Fruit fly (Drosophila melanogaster) whole organism, embryonic: Measurements from ENCODE around the gene tral.

Source experiments
- B-H2 ChIP-seq: fragments of 200-800 bp; sonication (Bioruptor generic); optimal IDR thresholded peaks from 2 replicates; lab custom pipeline; 2018; ENCODE audit warnings: missing biosample characterization, mild to moderate bottlenecking, missing genetic modification characterization
- CG10366 ChIP-seq: fragments of 200-800 bp; sonication (Bioruptor generic); IDR thresholded peaks from 2 replicates; pipeline ENCODE4 v1.3.6; 2022; ENCODE audit warnings: missing biosample characterization, missing genetic modification characterization
- CG11093 ChIP-seq: fragments of 200-800 bp; sonication (Bioruptor generic); IDR thresholded peaks from 3 replicates; pipeline ENCODE4 v1.3.6; 2022; ENCODE audit warnings: missing biosample characterization, missing genetic modification characterization
- CG11723 ChIP-seq: fragments of 200-800 bp; sonication (Bioruptor generic); optimal IDR thresholded peaks from 2 replicates; lab custom pipeline; 2017; ENCODE audit warnings: missing biosample characterization, mild to moderate bottlenecking, missing genetic modification characterization
- CG12659 ChIP-seq: fragments of 200-800 bp; sonication (Bioruptor generic); optimal IDR thresholded peaks from 3 replicates; lab custom pipeline; 2017; ENCODE audit warnings: mild to moderate bottlenecking, missing biosample characterization, missing genetic modification reagents, missing genetic modification characterization
- CG14014 ChIP-seq: fragments of 200-800 bp; sonication (Bioruptor generic); IDR thresholded peaks from 2 replicates; pipeline ENCODE4 v1.3.6; 2022; ENCODE audit warnings: missing biosample characterization, missing genetic modification characterization
- CG3407 ChIP-seq: fragments of 200-800 bp; sonication (Bioruptor generic); optimal IDR thresholded peaks from 2 replicates; lab custom pipeline; 2018; ENCODE audit warnings: missing biosample characterization, mild to moderate bottlenecking, missing genetic modification characterization
- CG34376 ChIP-seq: fragments of 200-800 bp; sonication (Bioruptor generic); optimal IDR thresholded peaks from 2 replicates; lab custom pipeline; 2018; ENCODE audit warnings: missing biosample characterization, mild to moderate bottlenecking, missing genetic modification characterization
- CG3847 ChIP-seq: fragments of 200-800 bp; sonication (Bioruptor generic); IDR thresholded peaks from 2 replicates; pipeline ENCODE4 v1.3.6; 2022; ENCODE audit warnings: missing biosample characterization, missing genetic modification characterization
- CG4328 ChIP-seq: fragments of 200-800 bp; sonication (Bioruptor generic); optimal IDR thresholded peaks from 3 replicates; lab custom pipeline; 2017; ENCODE audit warnings: missing biosample characterization, missing genetic modification reagents, missing genetic modification characterization
- CG4404 ChIP-seq: fragments of 200-800 bp; sonication (Bioruptor generic); IDR thresholded peaks from 2 replicates; pipeline ENCODE4 v1.3.6; 2022; ENCODE audit warnings: missing biosample characterization, missing genetic modification characterization
- CG5953 ChIP-seq: fragments of 200-800 bp; sonication (Bioruptor generic); IDR thresholded peaks from 2 replicates; pipeline ENCODE4 v1.3.6; 2022; ENCODE audit warnings: missing biosample characterization, missing genetic modification characterization
- CG6689 ChIP-seq: fragments of 200-800 bp; sonication (Bioruptor generic); IDR thresholded peaks from 2 replicates; pipeline ENCODE4 v1.3.6; 2022; ENCODE audit warnings: missing biosample characterization, missing genetic modification characterization
- CG8478 ChIP-seq: fragments of >200 bp; optimal IDR thresholded peaks from 2 replicates; lab custom pipeline; 2018
- CG8944 ChIP-seq: fragments of 200-800 bp; sonication (Bioruptor generic); optimal IDR thresholded peaks from 3 replicates; lab custom pipeline; 2016; ENCODE audit warnings: missing biosample characterization, missing genetic modification characterization
- CG9727 ChIP-seq: fragments of 200-800 bp; sonication (Bioruptor generic); optimal IDR thresholded peaks from 3 replicates; lab custom pipeline; 2017; ENCODE audit warnings: missing biosample characterization, mild to moderate bottlenecking, missing genetic modification characterization
- CG9876 ChIP-seq: fragments of 200-800 bp; sonication (Bioruptor generic); optimal IDR thresholded peaks from 2 replicates; lab custom pipeline; 2016; ENCODE audit warnings: missing biosample characterization, missing genetic modification characterization
- CHES-1-like ChIP-seq: fragments of 200-800 bp; sonication (Bioruptor generic); optimal IDR thresholded peaks from 2 replicates; lab custom pipeline; 2016; ENCODE audit warnings: missing biosample characterization, missing genetic modification characterization
- CTCF ChIP-seq: fragments of 200-800 bp; sonication (Bioruptor generic); optimal IDR thresholded peaks from 2 replicates; lab custom pipeline; 2017; ENCODE audit warnings: missing biosample characterization, mild to moderate bottlenecking, missing genetic modification characterization, moderate library complexity
- Chrac-16 ChIP-seq: fragments of 200-800 bp; sonication (Bioruptor generic); optimal IDR thresholded peaks from 3 replicates; lab custom pipeline; 2016; ENCODE audit warnings: missing biosample characterization, missing genetic modification characterization
- Dip2 ChIP-seq: fragments of 200-800 bp; sonication (Bioruptor generic); IDR thresholded peaks from 2 replicates; pipeline ENCODE4 v1.3.6; 2022; ENCODE audit warnings: missing biosample characterization, missing genetic modification characterization
- ERR ChIP-seq: fragments of 200-800 bp; sonication (Bioruptor generic); optimal IDR thresholded peaks from 2 replicates; lab custom pipeline; 2016; ENCODE audit warnings: missing biosample characterization, missing genetic modification characterization
- Ets65A ChIP-seq: fragments of 200-800 bp; sonication (Bioruptor generic); peaks from one replicate; lab custom pipeline; 2016; ENCODE audit warnings: missing biosample characterization, missing genetic modification characterization
- Fer3 ChIP-seq: fragments of 200-800 bp; sonication (Bioruptor generic); optimal IDR thresholded peaks from 2 replicates; lab custom pipeline; 2018; ENCODE audit warnings: missing biosample characterization, mild to moderate bottlenecking, missing genetic modification characterization, moderate library complexity
- Hr39 ChIP-seq: fragments of >200 bp; optimal IDR thresholded peaks from 2 replicates; lab custom pipeline; 2017
- Neu2 ChIP-seq: fragments of 200-800 bp; sonication (Bioruptor generic); optimal IDR thresholded peaks from 3 replicates; lab custom pipeline; 2016; ENCODE audit warnings: missing biosample characterization, missing genetic modification characterization, borderline replicate concordance
- Nf-YB ChIP-seq: fragments of 200-800 bp; sonication (Bioruptor generic); optimal IDR thresholded peaks from 3 replicates; lab custom pipeline; 2019; ENCODE audit warnings: missing biosample characterization, mild to moderate bottlenecking, missing genetic modification characterization, moderate library complexity
- Optix ChIP-seq: fragments of 200-800 bp; sonication (Bioruptor generic); IDR thresholded peaks from 3 replicates; pipeline ENCODE4 v1.3.6; 2022; ENCODE audit warnings: missing biosample characterization, missing genetic modification characterization
- Pdp1 ChIP-seq, 2 experiments: fragments of 200-800 bp; sonication (Bioruptor generic); optimal IDR thresholded peaks; 3 replicates each; lab custom pipeline; 2016; ENCODE audit warnings: missing biosample characterization in 2 of 2, missing genetic modification characterization in 2 of 2, mild to moderate bottlenecking in 1 of 2, moderate library complexity in 1 of 2
- Sin3A ChIP-seq: fragments of >200 bp; optimal IDR thresholded peaks from 2 replicates; lab custom pipeline; 2018
- Sry-δ ChIP-seq: fragments of 200-800 bp; sonication (Bioruptor generic); optimal IDR thresholded peaks from 2 replicates; lab custom pipeline; 2016; ENCODE audit warnings: missing biosample characterization, missing genetic modification characterization
- ara ChIP-seq: fragments of 200-800 bp; sonication (Bioruptor generic); IDR thresholded peaks from 2 replicates; pipeline ENCODE4 v1.3.6; 2022; ENCODE audit warnings: missing biosample characterization, missing genetic modification characterization
- bigmax ChIP-seq: fragments of 200-800 bp; sonication (Bioruptor generic); optimal IDR thresholded peaks from 2 replicates; lab custom pipeline; 2018; ENCODE audit warnings: missing biosample characterization, mild to moderate bottlenecking, missing genetic modification characterization
- chif ChIP-seq, 2 experiments: fragments of 200-800 bp; sonication (Bioruptor generic); optimal IDR thresholded peaks; 3 replicates each; lab custom pipeline; 2016; ENCODE audit warnings: missing biosample characterization in 2 of 2, missing genetic modification characterization in 2 of 2
- chn ChIP-seq: fragments of 200-800 bp; sonication (Bioruptor generic); optimal IDR thresholded peaks from 2 replicates; lab custom pipeline; 2016; ENCODE audit warnings: missing biosample characterization, missing genetic modification characterization
- ems ChIP-seq: fragments of 200-800 bp; sonication (Bioruptor generic); optimal IDR thresholded peaks from 3 replicates; lab custom pipeline; 2016; ENCODE audit warnings: missing biosample characterization, missing genetic modification characterization
- exex ChIP-seq: fragments of 200-800 bp; sonication (Bioruptor generic); optimal IDR thresholded peaks from 4 replicates; lab custom pipeline; 2018; ENCODE audit warnings: missing biosample characterization, mild to moderate bottlenecking, missing genetic modification characterization, moderate library complexity
- fd3F ChIP-seq: fragments of 200-800 bp; sonication (Bioruptor generic); optimal IDR thresholded peaks from 2 replicates; lab custom pipeline; 2018; ENCODE audit warnings: missing biosample characterization, mild to moderate bottlenecking, missing genetic modification characterization, moderate library complexity
- gro ChIP-seq: fragments of 200-800 bp; sonication (Bioruptor generic); optimal IDR thresholded peaks from 2 replicates; lab custom pipeline; 2016; ENCODE audit warnings: missing biosample characterization, missing genetic modification characterization
- gsb ChIP-seq: fragments of 200-800 bp; sonication (Bioruptor generic); IDR thresholded peaks from 2 replicates; pipeline ENCODE4 v1.3.6; 2022; ENCODE audit warnings: missing biosample characterization, missing genetic modification characterization
- gsb-n ChIP-seq: fragments of 200-800 bp; sonication (Bioruptor generic); optimal IDR thresholded peaks from 3 replicates; lab custom pipeline; 2018; ENCODE audit warnings: missing biosample characterization, mild to moderate bottlenecking, missing genetic modification characterization
- kay ChIP-seq: fragments of 200-800 bp; sonication (Bioruptor generic); optimal IDR thresholded peaks from 2 replicates; lab custom pipeline; 2016; ENCODE audit warnings: missing biosample characterization, missing genetic modification characterization
- knrl ChIP-seq: fragments of 200-800 bp; sonication (Bioruptor generic); IDR thresholded peaks from 3 replicates; pipeline ENCODE4 v1.3.6; 2022; ENCODE audit warnings: missing biosample characterization, missing genetic modification characterization; ENCODE audit not compliant: partially characterized antibody
- lola ChIP-seq, 3 experiments: fragments of >200 bp in 2 of 3; fragments of 200-800 bp in 1 of 3; sonication (Bioruptor generic) in 1 of 3; optimal IDR thresholded peaks; 2 replicates each; lab custom pipeline; 2017 to 2019; ENCODE audit warnings: missing biosample characterization in 3 of 3, missing genetic modification characterization in 3 of 3, mild to moderate bottlenecking in 1 of 3, moderate library complexity in 1 of 3
- nerfin-1 ChIP-seq: fragments of 200-800 bp; sonication (Bioruptor generic); optimal IDR thresholded peaks from 3 replicates; lab custom pipeline; 2019; ENCODE audit warnings: missing biosample characterization, mild to moderate bottlenecking, missing genetic modification characterization, moderate library complexity
- nerfin-2 ChIP-seq: fragments of 200-800 bp; sonication (Bioruptor generic); IDR thresholded peaks from 2 replicates; pipeline ENCODE4 v1.3.6; 2022; ENCODE audit warnings: missing biosample characterization, missing genetic modification characterization; ENCODE audit not compliant: partially characterized antibody
- org-1 ChIP-seq: fragments of 200-800 bp; sonication (Bioruptor generic); optimal IDR thresholded peaks from 2 replicates; lab custom pipeline; 2017; ENCODE audit warnings: missing biosample characterization, missing genetic modification characterization
- sens ChIP-seq: fragments of 200-800 bp; sonication (Bioruptor generic); peaks from one replicate; lab custom pipeline; 2016; ENCODE audit warnings: missing biosample characterization, missing genetic modification characterization
- slbo ChIP-seq: fragments of 200-800 bp; sonication (Bioruptor generic); IDR thresholded peaks from 2 replicates; pipeline ENCODE4 v1.3.6; 2022; ENCODE audit warnings: missing biosample characterization, missing genetic modification characterization
- slou ChIP-seq: fragments of 200-800 bp; sonication (Bioruptor generic); optimal IDR thresholded peaks from 3 replicates; lab custom pipeline; 2016; ENCODE audit warnings: missing biosample characterization, missing genetic modification characterization
- zfh2 ChIP-seq: fragments of 200-800 bp; sonication (Bioruptor generic); optimal IDR thresholded peaks from 2 replicates; lab custom pipeline; 2016; ENCODE audit warnings: missing biosample characterization, missing genetic modification characterization

Gene tral

dm6 chr3L:12530044-12530443 is 15.2 kb downstream of the tral start, which contains the start of gene nst (continued):
- TF ChIP-seq slou (GFP tag; lab: Kevin White, UChicago) (no peak), exex (tag; lab: Kevin White, UChicago) (no peak), CG10366 (GFP tag; lab: Robert Waterston, UW) (no peak), zfh2 (no peak), CG3847 (GFP tag; lab: Robert Waterston, UW) (peak; percentile 48; the same call in 1 of the 2 replicates), CG5953 (no peak), Pdp1 (GFP tag; optimal IDR thresholded peaks at IDR 0.05; lab: Kevin White, UChicago) (peak in 1 of 2 experiments; percentile 12), bigmax (GFP tag; lab: Kevin White, UChicago) (no peak), Sin3A (lab: Kevin White, UChicago) (peak; percentile 9), ERR (GFP tag; lab: Kevin White, UChicago) (peak; percentile 14), gro (GFP tag; lab: Kevin White, UChicago) (no peak), slbo (GFP tag; lab: Robert Waterston, UW) (0 out of 2 replicates have a peak, but pooled peaks have one; percentile 20), sens (GFP tag; lab: Kevin White, UChicago) (peak; percentile 68), CG12659 (peak; percentile 31), CG34376 (GFP tag; lab: Kevin White, UChicago) (no peak), Fer3 (tag; lab: Kevin White, UChicago) (no peak), CG11093 (GFP tag; lab: Robert Waterston, UW) (no peak), CG14014 (GFP tag; lab: Robert Waterston, UW) (no peak)

dm6 chr3L:12532220-12532619 is 17.4 kb downstream of the tral start:
- TF ChIP-seq Chrac-16, result no peak
- no peak for TF ChIP-seq CG4404
- TF ChIP-seq Neu2 (GFP tag; lab: Kevin White, UChicago), result no peak
- no peak for TF ChIP-seq lola (GFP tag; optimal IDR thresholded peaks at IDR 0.05; lab: Kevin White, UChicago)
- no peak for TF ChIP-seq CHES-1-like (GFP tag; lab: Kevin White, UChicago)
- TF ChIP-seq ems, result no peak
- no peak for TF ChIP-seq gsb-n (tag; lab: Kevin White, UChicago)
- TF ChIP-seq nerfin-2 (GFP tag; lab: Robert Waterston, UW), result peak; percentile 30; the same call in 1 of the 2 replicates
- no peak for TF ChIP-seq CG6689 (GFP tag; lab: Robert Waterston, UW)
- peak; percentile 36 for TF ChIP-seq Ets65A (GFP tag; lab: Kevin White, UChicago)
- no peak for TF ChIP-seq CTCF (GFP tag; lab: Kevin White, UChicago)
- no peak for TF ChIP-seq B-H2 (GFP tag; lab: Kevin White, UChicago)
- no peak for TF ChIP-seq knrl (GFP tag; lab: Robert Waterston, UW)

- TF ChIP-seq Hr39, result no peak
- TF ChIP-seq CG3407, result peak; percentile 11
- peak; percentile 6 for TF ChIP-seq fd3F (GFP tag; lab: Kevin White, UChicago)
- TF ChIP-seq CTCF (GFP tag; lab: Kevin White, UChicago), result peak; percentile 10
- TF ChIP-seq Nf-YB (GFP tag; lab: Kevin White, UChicago), result no peak
- no peak for TF ChIP-seq Sry-δ (GFP tag; lab: Kevin White, UChicago)
- peak; percentile 84 for TF ChIP-seq gsb
- TF ChIP-seq chn, result no peak
- TF ChIP-seq CG9727 (GFP tag; lab: Kevin White, UChicago), result no peak
- TF ChIP-seq kay (GFP tag; lab: Kevin White, UChicago), result peak; percentile 70
- TF ChIP-seq Optix (GFP tag; lab: Robert Waterston, UW), result peak; percentile 74
- peak; percentile 2 for TF ChIP-seq org-1 (GFP tag; lab: Kevin White, UChicago)
- TF ChIP-seq CG8478 (lab: Kevin White, UChicago), result no peak
- TF ChIP-seq CG4328 (GFP tag; lab: Kevin White, UChicago), result no peak
- TF ChIP-seq CG11723 (GFP tag; lab: Kevin White, UChicago), result no peak
- no peak for TF ChIP-seq CG9876 (GFP tag; lab: Kevin White, UChicago)
- TF ChIP-seq CG8944 (GFP tag; lab: Kevin White, UChicago), result no peak
- TF ChIP-seq nerfin-1 (tag; lab: Kevin White, UChicago), result peak; percentile 80
- no peak for TF ChIP-seq Dip2 (GFP tag; lab: Robert Waterston, UW)
- peak; percentile 95 for TF ChIP-seq ara (GFP tag; lab: Robert Waterston, UW)
- TF ChIP-seq chif (GFP tag; optimal IDR thresholded peaks at IDR 0.05; lab: Kevin White, UChicago), result no peak
Measured at dm6 chr3L:12533392-12534070, 18.7 kb downstream of the tral start, which contains the start of the genes Tsf2 and CG34242. Gene Tsf2, minus strand, starts transcription at chr3L:12533724. Gene CG34242, plus strand, starts transcription at chr3L:12533996.
